Worm (Caenorhabditis elegans): ENCODE measurements around the gene apy-1.

apy-1 gene

ce11 chrX:7548158-7548557, 21.4 kb downstream of the apy-1 start, which contains the start of gene F46C8.1:
Gene F46C8.1 (plus strand): TSS chrX:7548458.
- TF ChIP-seq ceh-22 (tag; optimal IDR thresholded peaks at IDR 0.05): no peak
- TF ChIP-seq elt-4 (tag; optimal IDR thresholded peaks at IDR 0.05): no peak
- TF ChIP-seq Y22D7AL.16 (tag; optimal IDR thresholded peaks at IDR 0.05): no peak
- TF ChIP-seq ceh-9 (tag; optimal IDR thresholded peaks at IDR 0.05): no peak
- no peak for TF ChIP-seq rnt-1 (tag; optimal IDR thresholded peaks at IDR 0.05)
- TF ChIP-seq ahr-1 (tag; optimal IDR thresholded peaks at IDR 0.05): no peak
- TF ChIP-seq C08G9.2 (tag; optimal IDR thresholded peaks at IDR 0.05): no peak
- TF ChIP-seq hlh-6 (tag; optimal IDR thresholded peaks at IDR 0.05): no peak
- TF ChIP-seq pha-2 (tag; optimal IDR thresholded peaks at IDR 0.05): no peak
- no peak for TF ChIP-seq pha-4 (tag; optimal IDR thresholded peaks at IDR 0.05)
- no peak for TF ChIP-seq C38D4.7 (GFP tag; optimal IDR thresholded peaks at IDR 0.05)
- no peak for TF ChIP-seq madf-2 (tag; optimal IDR thresholded peaks at IDR 0.05)
- no peak for TF ChIP-seq fkh-10 (GFP tag; optimal IDR thresholded peaks at IDR 0.05)
- TF ChIP-seq dmd-4 (tag; optimal IDR thresholded peaks at IDR 0.05; ENCODE audit: borderline replicate concordance): no peak
- no peak for TF ChIP-seq ceh-34 (tag; optimal IDR thresholded peaks at IDR 0.05)
- no peak for TF ChIP-seq ets-4 (tag; optimal IDR thresholded peaks at IDR 0.05)
- no peak for TF ChIP-seq ceh-31 (tag; optimal IDR thresholded peaks at IDR 0.05)
- no peak for TF ChIP-seq tbx-7 (tag; optimal IDR thresholded peaks at IDR 0.05)

ce11 chrX:7547696-7548095, 21.8 kb downstream of the apy-1 start:
- no peak for TF ChIP-seq nhr-11 (tag; optimal IDR thresholded peaks at IDR 0.05)
- TF ChIP-seq ttx-3 (tag; optimal IDR thresholded peaks at IDR 0.05): no peak
- TF ChIP-seq pros-1 (tag; optimal IDR thresholded peaks at IDR 0.05): no peak
- no peak for TF ChIP-seq ahr-1 (tag; optimal IDR thresholded peaks at IDR 0.05)
- TF ChIP-seq fax-1 (tag; optimal IDR thresholded peaks at IDR 0.05): no peak
- TF ChIP-seq ceh-2 (tag; optimal IDR thresholded peaks at IDR 0.05): no peak
- no peak for TF ChIP-seq ceh-22 (tag; optimal IDR thresholded peaks at IDR 0.05)
- no peak for TF ChIP-seq sox-2 (GFP tag; IDR thresholded peaks at IDR 0.05)
- no peak for TF ChIP-seq sdc-2 (tag; optimal IDR thresholded peaks at IDR 0.05)
- no peak for TF ChIP-seq Y22D7AL.16 (tag; optimal IDR thresholded peaks at IDR 0.05)
- TF ChIP-seq ceh-34 (tag; optimal IDR thresholded peaks at IDR 0.05): no peak

DNA sequence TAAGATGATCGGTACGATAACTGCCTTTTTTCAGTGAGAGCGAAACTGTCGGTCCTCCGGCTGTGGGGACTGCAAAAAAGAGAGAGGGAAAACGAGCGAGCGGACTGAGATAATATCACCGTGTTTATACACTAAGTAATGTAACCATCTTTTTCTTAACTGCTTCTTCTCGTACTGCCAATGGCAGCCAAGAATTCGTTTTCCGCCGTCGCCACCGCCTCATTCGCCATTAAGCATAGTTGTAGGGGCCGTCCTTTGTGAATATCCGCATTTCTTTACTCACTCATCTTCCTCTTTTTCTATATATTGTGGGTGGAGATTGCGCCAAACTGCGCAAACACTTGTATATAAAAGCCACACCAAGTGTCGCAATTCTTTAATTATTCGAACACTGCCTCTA, 23.0 kb downstream of the apy-1 start, which contains the start of gene col-174:
Gene col-174, plus strand, starts transcription at position 301 of the 400 bp plus-strand sequence.
- TF ChIP-seq ceh-31 (tag; optimal IDR thresholded peaks at IDR 0.05): no peak
- no peak for TF ChIP-seq syd-9 (tag; optimal IDR thresholded peaks at IDR 0.05)
- TF ChIP-seq fkh-10 (GFP tag; optimal IDR thresholded peaks at IDR 0.05): no peak
- TF ChIP-seq ceh-34 (tag; optimal IDR thresholded peaks at IDR 0.05): no peak
- TF ChIP-seq ets-4 (tag; optimal IDR thresholded peaks at IDR 0.05): no peak
- TF ChIP-seq Y22D7AL.16 (tag; optimal IDR thresholded peaks at IDR 0.05): no peak
- TF ChIP-seq ceh-6 (GFP tag; optimal IDR thresholded peaks at IDR 0.05): no peak
- no peak for TF ChIP-seq ahr-1 (tag; optimal IDR thresholded peaks at IDR 0.05)
- no peak for TF ChIP-seq pat-9 (tag; optimal IDR thresholded peaks at IDR 0.05)
- TF ChIP-seq dmd-4 (tag; optimal IDR thresholded peaks at IDR 0.05; ENCODE audit: borderline replicate concordance): no peak
- TF ChIP-seq fax-1 (tag; optimal IDR thresholded peaks at IDR 0.05): no peak
- no peak for TF ChIP-seq rnt-1 (tag; optimal IDR thresholded peaks at IDR 0.05)
- no peak for TF ChIP-seq ceh-19 (GFP tag; optimal IDR thresholded peaks at IDR 0.05)
- TF ChIP-seq hlh-15 (tag; optimal IDR thresholded peaks at IDR 0.05): no peak
- TF ChIP-seq F13H6.1 (tag; optimal IDR thresholded peaks at IDR 0.05): no peak

ce11 chrX:7541078-7541477, 28.4 kb downstream of the apy-1 start:
- TF ChIP-seq eyg-1 (tag; optimal IDR thresholded peaks at IDR 0.05) (no peak), ceh-24 (tag; optimal IDR thresholded peaks at IDR 0.05) (no peak)

- no peak for TF ChIP-seq nfya-1 (tag; optimal IDR thresholded peaks at IDR 0.05)
- TF ChIP-seq ceh-18 (tag; optimal IDR thresholded peaks at IDR 0.05): no peak
- no peak for TF ChIP-seq ceh-34 (tag; optimal IDR thresholded peaks at IDR 0.05)
Observed at ce11 chrX:7540033-7540432, 29.5 kb downstream of the apy-1 start, which contains the start of gene glb-16. Gene glb-16 (minus strand): TSS chrX:7540133.
